Fruit fly (Drosophila melanogaster) whole organism: ENCODE results near the gene Paics.

Source experiments
- CG8478 ChIP-seq: fragments of >200 bp; optimal IDR thresholded peaks from 2 replicates; lab custom pipeline; 2018; ENCODE audit warnings: inconsistent platforms
- Dll ChIP-seq: fragments of >200 bp; optimal IDR thresholded peaks from 2 replicates; lab custom pipeline; 2017
- pan ChIP-seq: fragments of >200 bp; optimal IDR thresholded peaks from 2 replicates; lab custom pipeline; 2017
- psq ChIP-seq: fragments of >200 bp; optimal IDR thresholded peaks from 2 replicates; lab custom pipeline; 2017

dm6 chrX:12737057-12737734 is 23.2 kb downstream of the Paics start:
- no peak for TF ChIP-seq pan
- TF ChIP-seq CG8478 (lab: Kevin White, UChicago): peak; percentile 8
- TF ChIP-seq Dll (lab: Kevin White, UChicago): no peak
- no peak for TF ChIP-seq psq (lab: Kevin White, UChicago)
